Fruit fly (Drosophila melanogaster): ENCODE results near the gene Coq6.
A peak's percentile ranks its signal among the peaks of the same experiment; 100 is the strongest.

Coq6 gene

DNA sequence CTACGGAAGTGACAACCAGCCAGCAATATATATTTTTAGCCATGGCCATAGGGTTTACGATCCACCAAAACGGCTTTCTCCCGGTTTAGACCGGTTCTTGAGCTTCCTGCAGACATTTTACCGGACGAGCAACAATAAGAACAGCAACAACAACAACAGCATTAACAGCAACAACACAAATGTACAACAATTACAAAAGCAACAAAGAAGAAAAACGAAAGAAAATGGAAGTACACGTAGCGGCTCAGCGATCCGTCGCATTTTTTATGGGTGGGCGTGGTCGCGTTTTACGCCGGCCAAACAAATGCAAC is 14.1 kb upstream of the Coq6 start:
- no peak for TF ChIP-seq sima (GFP tag; optimal IDR thresholded peaks at IDR 0.05)
- TF ChIP-seq CG2875 (GFP tag; optimal IDR thresholded peaks at IDR 0.05), result no peak
- TF ChIP-seq CG12769 (tag; optimal IDR thresholded peaks at IDR 0.05), result peak; percentile 5
- no peak for TF ChIP-seq Dip3 (GFP tag; optimal IDR thresholded peaks at IDR 0.05)
- TF ChIP-seq bsh (GFP tag; optimal IDR thresholded peaks at IDR 0.05), result peak in 1 of 2 experiments; percentile 52
- no peak for TF ChIP-seq pfk (GFP tag; optimal IDR thresholded peaks at IDR 0.05)
- TF ChIP-seq Oaz (GFP tag; IDR thresholded peaks at IDR 0.05), result 0 out of 2 replicates have a peak, but pooled peaks have one; percentile 37
- no peak for TF ChIP-seq Hr39 (optimal IDR thresholded peaks at IDR 0.05)
- no peak for TF ChIP-seq CG3281 (GFP tag; optimal IDR thresholded peaks at IDR 0.05)
- TF ChIP-seq HLH54F (GFP tag; optimal IDR thresholded peaks at IDR 0.05), result peak; percentile 22
- TF ChIP-seq CG4360 (GFP tag; IDR thresholded peaks at IDR 0.05), result peak; percentile 85
- TF ChIP-seq nom (GFP tag; optimal IDR thresholded peaks at IDR 0.05), result no peak
- TF ChIP-seq sr (GFP tag; IDR thresholded peaks at IDR 0.05), result peak; percentile 58; the same call in 1 of the 3 replicates

DNA sequence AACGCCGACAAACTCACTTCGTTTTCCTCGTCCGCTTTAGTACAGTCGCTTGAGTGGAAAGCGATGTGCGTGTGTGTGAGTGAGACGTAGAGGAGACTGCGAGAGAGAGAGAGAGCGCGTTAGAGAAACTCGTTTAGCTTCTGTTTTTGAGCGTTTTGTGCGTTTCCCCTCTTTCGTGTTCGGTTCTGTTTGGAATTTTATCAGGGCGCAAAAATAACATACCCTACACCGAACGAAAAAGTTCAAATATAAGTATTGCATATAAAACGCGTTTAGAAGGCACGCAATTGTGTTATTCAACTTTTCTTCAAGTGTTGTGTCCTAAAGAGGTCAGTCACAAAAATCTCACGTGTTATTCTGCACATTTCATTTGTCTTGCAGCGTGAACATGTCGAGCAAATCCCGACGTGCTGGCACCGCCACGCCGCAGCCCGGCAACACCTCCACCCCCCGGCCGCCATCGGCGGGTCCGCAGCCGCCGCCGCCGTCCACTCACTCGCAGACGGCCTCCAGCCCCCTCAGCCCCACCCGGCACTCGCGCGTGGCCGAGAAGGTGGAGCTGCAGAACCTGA is 11.0 kb upstream of the Coq6 start:
- TF ChIP-seq fru (optimal IDR thresholded peaks at IDR 0.05) (no peak), CG4360 (GFP tag; IDR thresholded peaks at IDR 0.05) (no peak), nau (GFP tag; optimal IDR thresholded peaks at IDR 0.05) (no peak), CG9609 (GFP tag; optimal IDR thresholded peaks at IDR 0.05) (peak; percentile 43), CG2120 (GFP tag; optimal IDR thresholded peaks at IDR 0.05) (peak; percentile 76), NC2α (GFP tag; optimal IDR thresholded peaks at IDR 0.05) (no peak), CG10462 (GFP tag; optimal IDR thresholded peaks at IDR 0.05) (no peak), CG11085 (GFP tag; IDR thresholded peaks at IDR 0.05) (no peak), fd64A (GFP tag; optimal IDR thresholded peaks at IDR 0.05) (no peak), CG15479 (GFP tag; optimal IDR thresholded peaks at IDR 0.05) (peak; percentile 9), lola (GFP tag; optimal IDR thresholded peaks at IDR 0.05) (no peak), al (GFP tag; IDR thresholded peaks at IDR 0.05) (peak; percentile 30), CG11560 (tag; IDR thresholded peaks at IDR 0.05) (no peak), CG14050 (GFP tag; IDR thresholded peaks at IDR 0.05) (no peak; the same call in 2 of the 3 replicates), CG12769 (tag; optimal IDR thresholded peaks at IDR 0.05) (no peak), insv (GFP tag; optimal IDR thresholded peaks at IDR 0.05) (peak in 1 of 2 experiments; percentile 27), E2f2 (GFP tag; IDR thresholded peaks at IDR 0.05) (peak; percentile 47), CG32532 (GFP tag; IDR thresholded peaks at IDR 0.05) (peak; percentile 70), psq (GFP tag; optimal IDR thresholded peaks at IDR 0.05) (peak; percentile 44), grau (tag; optimal IDR thresholded peaks at IDR 0.05) (peak; percentile 63), Max (GFP tag; optimal IDR thresholded peaks at IDR 0.05) (peak; percentile 1), CG7839 (tag; optimal IDR thresholded peaks at IDR 0.05) (peak; percentile 54), hkb (optimal IDR thresholded peaks at IDR 0.05) (no peak), hkb (GFP tag; IDR thresholded peaks at IDR 0.05) (peak; percentile 80), eve (GFP tag; optimal IDR thresholded peaks at IDR 0.05) (no peak), maf-S (GFP tag; optimal IDR thresholded peaks at IDR 0.05) (peak; percentile 7), CG10147 (GFP tag; optimal IDR thresholded peaks at IDR 0.05) (peak; percentile 41), ken (GFP tag; IDR thresholded peaks at IDR 0.05) (no peak; the same call in 2 of the 3 replicates), vvl (GFP tag; IDR thresholded peaks at IDR 0.05) (peak; percentile 79), cwo (GFP tag; optimal IDR thresholded peaks at IDR 0.05) (peak; percentile 86), br (optimal IDR thresholded peaks at IDR 0.05) (no peak), Elba2 (GFP tag; optimal IDR thresholded peaks at IDR 0.05) (no peak), seq (GFP tag; IDR thresholded peaks at IDR 0.05) (0 out of 2 replicates have a peak, but pooled peaks have one; percentile 46), zfh2 (GFP tag; optimal IDR thresholded peaks at IDR 0.05) (peak; percentile 41), dm (GFP tag; optimal IDR thresholded peaks at IDR 0.05) (peak; percentile 49), CG1792 (GFP tag; optimal IDR thresholded peaks at IDR 0.05) (no peak), CG30020 (tag; optimal IDR thresholded peaks at IDR 0.05) (no peak), HmgD (GFP tag; optimal IDR thresholded peaks at IDR 0.05) (no peak), CG4617 (GFP tag; optimal IDR thresholded peaks at IDR 0.05; ENCODE audit: borderline replicate concordance) (no peak)

Measured in whole organism, embryonic.